Fruit fly (Drosophila melanogaster) whole organism: ENCODE data around the gene CG9636.

Source experiments
- CG8478 ChIP-seq: fragments of >200 bp; optimal IDR thresholded peaks from 2 replicates; lab custom pipeline; 2018; ENCODE audit warnings: inconsistent platforms
- Dll ChIP-seq: fragments of >200 bp; optimal IDR thresholded peaks from 2 replicates; lab custom pipeline; 2017
- EcR ChIP-seq, 2 experiments: fragments of >200 bp; optimal IDR thresholded peaks; 2 replicates each; lab custom pipeline; 2017; ENCODE audit warnings: missing biosample characterization in 2 of 2, missing genetic modification characterization in 2 of 2, missing genetic modification reagents in 2 of 2
- pan ChIP-seq: fragments of >200 bp; optimal IDR thresholded peaks from 2 replicates; lab custom pipeline; 2017
- psq ChIP-seq: fragments of >200 bp; optimal IDR thresholded peaks from 2 replicates; lab custom pipeline; 2017
- usp ChIP-seq: fragments of >200 bp; optimal IDR thresholded peaks from 2 replicates; lab custom pipeline; 2017; ENCODE audit warnings: missing biosample characterization, missing genetic modification characterization, mixed read lengths

The CG9636 gene

dm6 chr3R:8272573-8273165, 29.1 kb upstream of the CG9636 start:
- TF ChIP-seq EcR (GFP tag; optimal IDR thresholded peaks at IDR 0.05; lab: Kevin White, UChicago) (no peak), Dll (lab: Kevin White, UChicago) (no peak), psq (lab: Kevin White, UChicago) (no peak), usp (no peak), pan (no peak), CG8478 (no peak)

- TF ChIP-seq CG8478 (no peak), pan (no peak), usp (no peak), EcR (GFP tag; optimal IDR thresholded peaks at IDR 0.05; lab: Kevin White, UChicago) (no peak), Dll (lab: Kevin White, UChicago) (no peak), psq (lab: Kevin White, UChicago) (no peak)
Observed at dm6 chr3R:8269740-8270139, 26.1 kb upstream of the CG9636 start, which contains the start of gene CG9630. Gene CG9630 (minus strand): TSS chr3R:8269896.

dm6 chr3R:8264302-8265080, 20.9 kb upstream of the CG9636 start, which contains the start of the genes RPA1 and Mcm2:
Gene RPA1 (minus strand): TSS chr3R:8264451.
Gene Mcm2 (plus strand): TSS chr3R:8264970.
- no peak for TF ChIP-seq Dll (lab: Kevin White, UChicago)
- TF ChIP-seq pan: no peak

- no peak for TF ChIP-seq usp
- TF ChIP-seq psq (lab: Kevin White, UChicago): no peak
- no peak for TF ChIP-seq pan
- no peak for TF ChIP-seq EcR (GFP tag; optimal IDR thresholded peaks at IDR 0.05; lab: Kevin White, UChicago)
- TF ChIP-seq CG8478: no peak
- no peak for TF ChIP-seq Dll (lab: Kevin White, UChicago)
Observed at dm6 chr3R:8261634-8262033, 18.0 kb upstream of the CG9636 start.

dm6 chr3R:8256040-8256439, 12.4 kb upstream of the CG9636 start:
- TF ChIP-seq Dll (lab: Kevin White, UChicago): no peak
- TF ChIP-seq pan: no peak
- no peak for TF ChIP-seq EcR (GFP tag; optimal IDR thresholded peaks at IDR 0.05; lab: Kevin White, UChicago)
- TF ChIP-seq CG8478: no peak
- TF ChIP-seq psq (lab: Kevin White, UChicago): no peak
- TF ChIP-seq usp: no peak

dm6 chr3R:8254347-8254746, 10.8 kb upstream of the CG9636 start:
- TF ChIP-seq psq (lab: Kevin White, UChicago) (no peak), usp (no peak), CG8478 (no peak), Dll (lab: Kevin White, UChicago) (no peak), EcR (GFP tag; optimal IDR thresholded peaks at IDR 0.05; lab: Kevin White, UChicago) (no peak), pan (no peak)

- TF ChIP-seq EcR (GFP tag; optimal IDR thresholded peaks at IDR 0.05; lab: Kevin White, UChicago): no peak
- TF ChIP-seq psq (lab: Kevin White, UChicago): no peak
- TF ChIP-seq usp: no peak
- no peak for TF ChIP-seq CG8478
- no peak for TF ChIP-seq pan
- no peak for TF ChIP-seq Dll (lab: Kevin White, UChicago)
Observed at dm6 chr3R:8251532-8251931, 7.9 kb upstream of the CG9636 start.

dm6 chr3R:8250166-8250733, 6.7 kb upstream of the CG9636 start, which contains the start of gene mtg:
Gene mtg (plus strand): TSS chr3R:8250497.
- no peak for TF ChIP-seq psq (lab: Kevin White, UChicago)
- TF ChIP-seq usp: no peak
- TF ChIP-seq CG8478: no peak
- TF ChIP-seq pan: no peak
- TF ChIP-seq Dll (lab: Kevin White, UChicago): no peak
- TF ChIP-seq EcR (GFP tag; optimal IDR thresholded peaks at IDR 0.05; lab: Kevin White, UChicago): no peak

- TF ChIP-seq pan: no peak
- no peak for TF ChIP-seq usp
Observed at dm6 chr3R:8248138-8248537, 4.5 kb upstream of the CG9636 start, which contains the start of gene CG15864. Gene CG15864 (plus strand): TSS chr3R:8248438.

- no peak for TF ChIP-seq EcR (GFP tag; optimal IDR thresholded peaks at IDR 0.05; lab: Kevin White, UChicago)
- no peak for TF ChIP-seq psq (lab: Kevin White, UChicago)
- TF ChIP-seq Dll (lab: Kevin White, UChicago): no peak
- TF ChIP-seq pan: no peak
- no peak for TF ChIP-seq usp
- TF ChIP-seq CG8478: no peak
Observed at dm6 chr3R:8240302-8240682, 3.3 kb downstream of the CG9636 start, which contains the start of gene Ada2b. Gene Ada2b (minus strand): TSS chr3R:8240515.

- TF ChIP-seq psq (lab: Kevin White, UChicago) (no peak), Dll (lab: Kevin White, UChicago) (no peak), usp (no peak)
Observed at dm6 chr3R:8239472-8240301, 3.9 kb downstream of the CG9636 start.

- TF ChIP-seq pan (peak; percentile 51), CG8478 (no peak)
Observed at dm6 chr3R:8233864-8234263, 9.7 kb downstream of the CG9636 start.
